Worm (Caenorhabditis elegans) whole organism, L1 larva: ENCODE data around the gene F58A3.3.

Experiments
- F16B12.6 ChIP-seq: fragments of 150-350 bp; optimal IDR thresholded peaks from 2 replicates; lab custom pipeline; 2014; ENCODE audit warnings: missing biosample characterization, missing genetic modification characterization
- Y116A8C.19 ChIP-seq: sonication (generic microtip); optimal IDR thresholded peaks from 2 replicates; lab custom pipeline; 2016; ENCODE audit warnings: missing compliant biosample characterization, missing genetic modification characterization, borderline replicate concordance
- alr-1 ChIP-seq: fragments of 200-800 bp; sonication (Bioruptor generic); optimal IDR thresholded peaks from 2 replicates; lab custom pipeline; 2018; ENCODE audit warnings: borderline replicate concordance, mild to moderate bottlenecking, missing genetic modification characterization, missing compliant biosample characterization
- aly-2 ChIP-seq: fragments of 150-350 bp; optimal IDR thresholded peaks from 2 replicates; lab custom pipeline; 2014; ENCODE audit warnings: missing biosample characterization, missing genetic modification characterization
- ama-1 ChIP-seq: fragments of 150-350 bp; optimal IDR thresholded peaks from 2 replicates; lab custom pipeline; 2014
- blmp-1 ChIP-seq: fragments of 150-350 bp; optimal IDR thresholded peaks from 2 replicates; lab custom pipeline; 2014; ENCODE audit warnings: missing biosample characterization, missing genetic modification characterization
- ceh-82 ChIP-seq, 3 experiments: fragments of 150-350 bp in 1 of 3; sonication (generic microtip) in 2 of 3; optimal IDR thresholded peaks; 2 replicates each; lab custom pipeline; 2014 to 2017; ENCODE audit warnings: missing biosample characterization in 3 of 3, missing genetic modification characterization in 3 of 3
- ceh-90 ChIP-seq: sonication (generic microtip); optimal IDR thresholded peaks from 2 replicates; lab custom pipeline; 2016; ENCODE audit warnings: missing genetic modification characterization, missing compliant biosample characterization
- dsc-1 ChIP-seq: sonication (generic microtip); optimal IDR thresholded peaks from 2 replicates; lab custom pipeline; 2016; ENCODE audit warnings: mild to moderate bottlenecking, missing genetic modification characterization, missing compliant biosample characterization
- efl-1 ChIP-seq, 4 experiments: fragments of 150-350 bp; optimal IDR thresholded peaks in 3 of 4; peaks in 1 of 4; 1 replicate in 1 of 4; 2 replicates in 3 of 4; lab custom pipeline; 2014; ENCODE audit warnings: missing biosample characterization in 2 of 4, missing genetic modification characterization in 2 of 4, missing genetic modification reagents in 2 of 4
- egl-13 ChIP-seq: sonication (generic microtip); optimal IDR thresholded peaks from 2 replicates; lab custom pipeline; 2016; ENCODE audit warnings: missing genotype, missing genetic modification reagents, missing genetic modification characterization, missing compliant biosample characterization
- egl-27 ChIP-seq, 2 experiments: fragments of 150-350 bp in 1 of 2; sonication (generic microtip); optimal IDR thresholded peaks; 3 replicates each; lab custom pipeline; 2017 to 2018; ENCODE audit warnings: missing biosample characterization in 2 of 2, missing genetic modification characterization in 2 of 2, missing genetic modification reagents in 2 of 2
- elt-2 ChIP-seq: sonication (generic microtip); optimal IDR thresholded peaks from 2 replicates; lab custom pipeline; 2016; ENCODE audit warnings: missing genetic modification characterization, mild to moderate bottlenecking, inconsistent platforms, missing compliant biosample characterization, missing genetic modification reagents
- elt-3 ChIP-seq, 6 experiments: fragments of 150-350 bp in 1 of 6; sonication (generic microtip); optimal IDR thresholded peaks; 2 replicates each; lab custom pipeline; 2017 to 2018; ENCODE audit warnings: missing biosample characterization in 6 of 6, missing genetic modification characterization in 6 of 6, inconsistent platforms in 1 of 6
- ets-5 ChIP-seq: fragments of 200-800 bp; sonication (Bioruptor generic); IDR thresholded peaks from 2 replicates; pipeline ENCODE4 v1.3.6; 2022; ENCODE audit warnings: missing genetic modification characterization, missing compliant biosample characterization
- fkh-8 ChIP-seq: sonication (generic microtip); optimal IDR thresholded peaks from 2 replicates; lab custom pipeline; 2016; ENCODE audit warnings: mild to moderate bottlenecking, missing genetic modification characterization, missing compliant biosample characterization
- grh-1 ChIP-seq: fragments of 200-800 bp; sonication (Bioruptor generic); IDR thresholded peaks from 2 replicates; pipeline ENCODE4 v1.3.6; 2022; ENCODE audit warnings: missing genetic modification reagents, missing genetic modification characterization, missing compliant biosample characterization
- hlh-17 ChIP-seq: fragments of 200-800 bp; sonication (Bioruptor generic); optimal IDR thresholded peaks from 2 replicates; lab custom pipeline; 2018; ENCODE audit warnings: missing genetic modification characterization, mild to moderate bottlenecking, missing compliant biosample characterization, moderate library complexity, borderline replicate concordance
- irx-1 ChIP-seq: sonication (generic microtip); optimal IDR thresholded peaks from 2 replicates; lab custom pipeline; 2016; ENCODE audit warnings: missing genetic modification characterization, missing compliant biosample characterization
- isw-1 ChIP-seq: fragments of 200-800 bp; sonication (Bioruptor generic); IDR thresholded peaks from 2 replicates; pipeline ENCODE4 v1.3.6; 2022; ENCODE audit warnings: missing genetic modification characterization, missing compliant biosample characterization
- jun-1 ChIP-seq: fragments of 150-350 bp; optimal IDR thresholded peaks from 2 replicates; lab custom pipeline; 2014; ENCODE audit warnings: missing biosample characterization, missing genetic modification reagents, missing genetic modification characterization
- lin-13 ChIP-seq: fragments of 150-350 bp; optimal IDR thresholded peaks from 2 replicates; lab custom pipeline; 2014; ENCODE audit warnings: missing biosample characterization, missing genetic modification reagents, missing genetic modification characterization
- lin-14 ChIP-seq: fragments of 200-800 bp; sonication (Bioruptor generic); optimal IDR thresholded peaks from 2 replicates; lab custom pipeline; 2018; ENCODE audit warnings: mild to moderate bottlenecking, missing genetic modification characterization, moderate library complexity, missing compliant biosample characterization
- lin-39 ChIP-seq: fragments of 150-350 bp; optimal IDR thresholded peaks from 2 replicates; lab custom pipeline; 2014; ENCODE audit warnings: missing biosample characterization, missing genetic modification reagents, missing genetic modification characterization
- mdl-1 ChIP-seq, 2 experiments: fragments of 150-350 bp; optimal IDR thresholded peaks; 2 replicates each; lab custom pipeline; 2014 to 2017; ENCODE audit warnings: missing biosample characterization in 2 of 2, missing genetic modification characterization in 2 of 2, inconsistent platforms in 1 of 2
- nhr-20 ChIP-seq: sonication (generic microtip); optimal IDR thresholded peaks from 2 replicates; lab custom pipeline; 2016; ENCODE audit warnings: mild to moderate bottlenecking, missing genetic modification characterization, missing compliant biosample characterization
- nhr-28 ChIP-seq: fragments of 150-350 bp; optimal IDR thresholded peaks from 2 replicates; lab custom pipeline; 2014; ENCODE audit warnings: missing biosample characterization, missing genetic modification characterization
- nhr-71 ChIP-seq: sonication (generic microtip); optimal IDR thresholded peaks from 2 replicates; lab custom pipeline; 2016; ENCODE audit warnings: mild to moderate bottlenecking, missing genetic modification characterization, moderate library complexity, missing compliant biosample characterization
- nhr-85 ChIP-seq: sonication (generic microtip); peaks from one replicate; lab custom pipeline; 2016; ENCODE audit warnings: missing genetic modification characterization, inconsistent platforms, missing compliant biosample characterization
- nhr-90 ChIP-seq: sonication (generic microtip); optimal IDR thresholded peaks from 2 replicates; lab custom pipeline; 2016; ENCODE audit warnings: mild to moderate bottlenecking, missing genetic modification characterization, missing compliant biosample characterization; ENCODE audit not compliant: poor library complexity
- pax-3 ChIP-seq: fragments of 200-800 bp; sonication (Bioruptor generic); optimal IDR thresholded peaks from 2 replicates; lab custom pipeline; 2018; ENCODE audit warnings: mild to moderate bottlenecking, missing genetic modification characterization, moderate library complexity, missing compliant biosample characterization
- pqm-1 ChIP-seq: sonication (generic microtip); optimal IDR thresholded peaks from 3 replicates; lab custom pipeline; 2017; ENCODE audit warnings: missing biosample characterization, missing genetic modification characterization
- rnt-1 ChIP-seq: sonication (generic microtip); optimal IDR thresholded peaks from 2 replicates; lab custom pipeline; 2016; ENCODE audit warnings: mild to moderate bottlenecking, missing genetic modification characterization, moderate library complexity, missing compliant biosample characterization
- skn-1 ChIP-seq: fragments of 150-350 bp; optimal IDR thresholded peaks from 2 replicates; lab custom pipeline; 2014; ENCODE audit warnings: missing biosample characterization, missing genetic modification characterization
- snpc-4 ChIP-seq: fragments of 150-350 bp; optimal IDR thresholded peaks from 2 replicates; lab custom pipeline; 2014; ENCODE audit warnings: missing biosample characterization, missing genetic modification characterization
- sox-4 ChIP-seq: sonication (generic microtip); optimal IDR thresholded peaks from 2 replicates; lab custom pipeline; 2016; ENCODE audit warnings: missing genetic modification characterization, missing compliant biosample characterization
- sptf-1 ChIP-seq: fragments of 150-350 bp; optimal IDR thresholded peaks from 2 replicates; lab custom pipeline; 2014; ENCODE audit warnings: missing biosample characterization, missing genetic modification characterization
- tlp-1 ChIP-seq: fragments of 150-350 bp; optimal IDR thresholded peaks from 2 replicates; lab custom pipeline; 2014; ENCODE audit warnings: missing biosample characterization, missing genetic modification characterization
- unc-30 ChIP-seq: sonication (generic microtip); optimal IDR thresholded peaks from 2 replicates; lab custom pipeline; 2017; ENCODE audit warnings: missing biosample characterization, missing genetic modification characterization
- unc-86 ChIP-seq: sonication (generic microtip); optimal IDR thresholded peaks from 2 replicates; lab custom pipeline; 2016; ENCODE audit warnings: missing genetic modification characterization, missing compliant biosample characterization
- zag-1 ChIP-seq: fragments of 150-350 bp; optimal IDR thresholded peaks from 2 replicates; lab custom pipeline; 2014; ENCODE audit warnings: missing biosample characterization, missing genetic modification characterization
- zip-4 ChIP-seq: fragments of 200-800 bp; sonication (Bioruptor generic); optimal IDR thresholded peaks from 2 replicates; lab custom pipeline; 2018; ENCODE audit warnings: mild to moderate bottlenecking, missing genetic modification characterization, moderate library complexity, missing compliant biosample characterization
- ztf-4 ChIP-seq: fragments of 150-350 bp; optimal IDR thresholded peaks from 2 replicates; lab custom pipeline; 2014; ENCODE audit warnings: missing biosample characterization, missing genetic modification characterization

The F58A3.3 gene

ce11 chrX:11014394-11015280 lies 2.2 kb downstream of the F58A3.3 start (continued):
- TF ChIP-seq elt-3 (tag; optimal IDR thresholded peaks at IDR 0.05; lab: Kevin White, UChicago) (peak in 4 of 6 experiments; percentile 45 to 84 (median 74)), ceh-90 (tag; lab: Kevin White, UChicago) (no peak), fkh-8 (no peak), nhr-71 (tag; lab: Kevin White, UChicago) (peak; percentile 47), blmp-1 (tag; lab: Kevin White, UChicago) (peak; percentile 80), lin-14 (GFP tag; lab: Kevin White, UChicago) (peak; percentile 59), mdl-1 (tag; optimal IDR thresholded peaks at IDR 0.05; lab: Kevin White, UChicago) (peak in 1 of 2 experiments; percentile 40), skn-1 (tag; lab: Kevin White, UChicago) (no peak), F16B12.6 (tag; lab: Kevin White, UChicago) (no peak), lin-39 (tag; lab: Kevin White, UChicago) (no peak), rnt-1 (tag; lab: Kevin White, UChicago) (no peak), nhr-85 (tag; lab: Kevin White, UChicago) (peak; percentile 91), pax-3 (no peak)

ce11 chrX:11016100-11016499 lies 3.7 kb downstream of the F58A3.3 start, which contains the start of gene egl-15:
egl-15 (plus strand) TSS chrX:11016400.
- peak; percentile 31 for TF ChIP-seq dsc-1 (tag; lab: Kevin White, UChicago)
- no peak for TF ChIP-seq elt-2
- TF ChIP-seq efl-1 (optimal IDR thresholded peaks at IDR 0.05; lab: Kevin White, UChicago): no peak
- TF ChIP-seq efl-1 (GFP tag; optimal IDR thresholded peaks at IDR 0.05 in 1 of 2; lab: Kevin White, UChicago): peak in 1 of 2 experiments; percentile 30

- no peak for TF ChIP-seq rnt-1 (tag; lab: Kevin White, UChicago)
- no peak for TF ChIP-seq ceh-82 (tag; optimal IDR thresholded peaks at IDR 0.05; lab: Kevin White, UChicago)
- TF ChIP-seq pqm-1 (tag; lab: Kevin White, UChicago): no peak
- TF ChIP-seq zip-4 (GFP tag; lab: Kevin White, UChicago): no peak
- TF ChIP-seq irx-1 (tag; lab: Kevin White, UChicago): no peak
- TF ChIP-seq unc-30: no peak
- TF ChIP-seq tlp-1 (tag; lab: Kevin White, UChicago): no peak
These were observed 16.2 kb downstream of the F58A3.3 start, which contains the start of gene ldb-1 for ce11 chrX:11028617-11029016. ldb-1 (plus strand) TSS chrX:11028917.

- TF ChIP-seq skn-1 (tag; lab: Kevin White, UChicago) (peak; percentile 73), unc-86 (tag; lab: Kevin White, UChicago) (peak; percentile 93), mdl-1 (tag; optimal IDR thresholded peaks at IDR 0.05; lab: Kevin White, UChicago) (peak; percentile 6 to 79), alr-1 (tag; lab: Kevin White, UChicago) (no peak), isw-1 (GFP tag; lab: Robert Waterston, UW) (peak; percentile 71), zag-1 (tag; lab: Kevin White, UChicago) (peak; percentile 72), ztf-4 (tag; lab: Kevin White, UChicago) (peak; percentile 86), egl-27 (tag; optimal IDR thresholded peaks at IDR 0.05; lab: Kevin White, UChicago) (peak; percentile 63 to 67), nhr-20 (tag; lab: Kevin White, UChicago) (peak; percentile 96), dsc-1 (tag; lab: Kevin White, UChicago) (peak; percentile 86), lin-39 (tag; lab: Kevin White, UChicago) (peak; percentile 36), hlh-17 (no peak), nhr-85 (tag; lab: Kevin White, UChicago) (peak; percentile 97), Y116A8C.19 (tag; lab: Kevin White, UChicago) (peak; percentile 1), grh-1 (peak; percentile 82), snpc-4 (tag; lab: Kevin White, UChicago) (peak; percentile 62), lin-13 (GFP tag; lab: Kevin White, UChicago) (peak; percentile 89), jun-1 (tag; lab: Kevin White, UChicago) (peak; percentile 86), nhr-28 (tag; lab: Kevin White, UChicago) (no peak), rnt-1 (tag; lab: Kevin White, UChicago) (peak; percentile 93), sox-4 (tag; lab: Kevin White, UChicago) (peak; percentile 80), ets-5 (no peak), sptf-1 (tag; lab: Kevin White, UChicago) (no peak), egl-13 (tag; lab: Kevin White, UChicago) (peak; percentile 91), ama-1 (lab: Kevin White, UChicago) (peak; percentile 19), nhr-90 (tag; lab: Kevin White, UChicago) (peak; percentile 89), aly-2 (tag; lab: Kevin White, UChicago) (peak; percentile 4)
These were observed 18.7 kb downstream of the F58A3.3 start for ce11 chrX:11031047-11031695.
